Worm (Caenorhabditis elegans) whole organism, young adult: ENCODE measurements around the gene ZK328.6.

Source experiments
- B0261.1 ChIP-seq: sonication (generic microtip); optimal IDR thresholded peaks from 2 replicates; lab custom pipeline; 2016; ENCODE audit warnings: mild to moderate bottlenecking, missing genetic modification characterization, moderate library complexity, missing compliant biosample characterization
- D2030.7 ChIP-seq: fragments of 200-800 bp; sonication (Bioruptor generic); IDR thresholded peaks from 2 replicates; pipeline ENCODE4 v1.3.6; 2022; ENCODE audit warnings: missing genetic modification reagents, missing genetic modification characterization, missing compliant biosample characterization
- F22D6.2 ChIP-seq: sonication (generic microtip); optimal IDR thresholded peaks from 2 replicates; lab custom pipeline; 2016; ENCODE audit warnings: mild to moderate bottlenecking, missing genetic modification characterization, missing compliant biosample characterization
- F57C9.4 ChIP-seq: sonication (generic microtip); optimal IDR thresholded peaks from 2 replicates; lab custom pipeline; 2017; ENCODE audit warnings: mild to moderate bottlenecking, missing genetic modification characterization, missing compliant biosample characterization
- K12H6.12 ChIP-seq: fragments of 200-800 bp; sonication (Bioruptor generic); optimal IDR thresholded peaks from 2 replicates; lab custom pipeline; 2018; ENCODE audit warnings: mild to moderate bottlenecking, missing genetic modification characterization, missing compliant biosample characterization
- T07F8.4 ChIP-seq: sonication (generic microtip); optimal IDR thresholded peaks from 2 replicates; lab custom pipeline; 2016; ENCODE audit warnings: mild to moderate bottlenecking, missing genetic modification characterization, moderate library complexity, missing compliant biosample characterization
- T26A5.8 ChIP-seq: sonication (generic microtip); optimal IDR thresholded peaks from 2 replicates; lab custom pipeline; 2016; ENCODE audit warnings: missing genetic modification characterization, missing compliant biosample characterization
- Y56A3A.18 ChIP-seq: fragments of 200-800 bp; sonication (Bioruptor generic); IDR thresholded peaks from 2 replicates; pipeline ENCODE4 v1.3.6; 2022; ENCODE audit warnings: missing genetic modification reagents, missing genetic modification characterization, missing compliant biosample characterization
- Y79H2A.3 ChIP-seq: fragments of 200-800 bp; sonication (Bioruptor generic); conservative IDR thresholded peaks from 2 replicates; pipeline ENCODE4 v1.3.6; 2022; ENCODE audit warnings: missing genetic modification reagents, missing genetic modification characterization, missing compliant biosample characterization
- ZK185.1 ChIP-seq: sonication (generic microtip); optimal IDR thresholded peaks from 2 replicates; lab custom pipeline; 2016; ENCODE audit warnings: mild to moderate bottlenecking, missing genetic modification characterization, missing compliant biosample characterization; ENCODE audit not compliant: poor library complexity, severe bottlenecking
- akir-1 ChIP-seq: fragments of 200-800 bp; sonication (Bioruptor generic); optimal IDR thresholded peaks from 2 replicates; lab custom pipeline; 2018; ENCODE audit warnings: mild to moderate bottlenecking, missing genetic modification characterization, moderate library complexity, missing compliant biosample characterization
- aptf-3 ChIP-seq: fragments of 200-800 bp; sonication (Bioruptor generic); IDR thresholded peaks from 2 replicates; pipeline ENCODE4 v1.3.6; 2022; ENCODE audit warnings: missing genetic modification characterization, missing compliant biosample characterization
- athp-1 ChIP-seq: sonication (generic microtip); optimal IDR thresholded peaks from 2 replicates; lab custom pipeline; 2017; ENCODE audit warnings: mild to moderate bottlenecking, missing genetic modification characterization, missing compliant biosample characterization
- attf-3 ChIP-seq: fragments of 200-800 bp; sonication (Bioruptor generic); conservative IDR thresholded peaks from 2 replicates; pipeline ENCODE4 v1.3.6; 2022; ENCODE audit warnings: missing genetic modification reagents, missing genetic modification characterization, missing compliant biosample characterization
- attf-5 ChIP-seq: fragments of 200-800 bp; sonication (Bioruptor generic); optimal IDR thresholded peaks from 2 replicates; lab custom pipeline; 2018; ENCODE audit warnings: mild to moderate bottlenecking, missing genetic modification characterization, missing compliant biosample characterization
- attf-6 ChIP-seq: fragments of 200-800 bp; sonication (Bioruptor generic); IDR thresholded peaks from 2 replicates; pipeline ENCODE4 v1.3.6; 2022; ENCODE audit warnings: missing genetic modification reagents, missing genetic modification characterization, missing compliant biosample characterization
- bed-2 ChIP-seq: fragments of 200-800 bp; sonication (Bioruptor generic); IDR thresholded peaks from 2 replicates; pipeline ENCODE4 v1.3.6; 2022; ENCODE audit warnings: missing genetic modification reagents, missing genetic modification characterization, missing compliant biosample characterization
- ccch-3 ChIP-seq: fragments of 200-800 bp; sonication (Bioruptor generic); optimal IDR thresholded peaks from 2 replicates; lab custom pipeline; 2018; ENCODE audit warnings: mild to moderate bottlenecking, missing genetic modification characterization, missing compliant biosample characterization
- ceh-100 ChIP-seq: fragments of 200-800 bp; sonication (Bioruptor generic); IDR thresholded peaks from 2 replicates; pipeline ENCODE4 v1.3.6; 2022; ENCODE audit warnings: missing genetic modification reagents, missing genetic modification characterization, missing compliant biosample characterization
- ceh-40 ChIP-seq: fragments of 200-800 bp; sonication (Bioruptor generic); IDR thresholded peaks from 2 replicates; pipeline ENCODE4 v1.3.6; 2022; ENCODE audit warnings: missing genetic modification characterization, missing compliant biosample characterization
- ceh-58 ChIP-seq: fragments of 200-800 bp; sonication (Bioruptor generic); IDR thresholded peaks from 2 replicates; pipeline ENCODE4 v1.3.6; 2022; ENCODE audit warnings: missing genetic modification characterization, missing compliant biosample characterization
- chd-7 ChIP-seq: sonication (generic microtip); optimal IDR thresholded peaks from 2 replicates; lab custom pipeline; 2016; ENCODE audit warnings: mild to moderate bottlenecking, missing genetic modification characterization, moderate library complexity, missing compliant biosample characterization
- efl-1 ChIP-seq: fragments of 150-350 bp; optimal IDR thresholded peaks from 2 replicates; lab custom pipeline; 2014; ENCODE audit warnings: missing biosample characterization, missing genetic modification reagents, missing genetic modification characterization
- egl-44 ChIP-seq: fragments of 200-800 bp; sonication (Bioruptor generic); IDR thresholded peaks from 2 replicates; pipeline ENCODE4 v1.3.6; 2022; ENCODE audit warnings: missing genetic modification reagents, missing genetic modification characterization, missing compliant biosample characterization
- him-1 ChIP-seq: sonication (generic microtip); optimal IDR thresholded peaks from 2 replicates; lab custom pipeline; 2016; ENCODE audit warnings: missing genotype, missing genetic modification reagents, missing genetic modification characterization, missing compliant biosample characterization
- hlh-12 ChIP-seq: sonication (generic microtip); optimal IDR thresholded peaks from 2 replicates; lab custom pipeline; 2016; ENCODE audit warnings: missing genetic modification characterization, missing compliant biosample characterization
- hrde-1 ChIP-seq: sonication (generic microtip); optimal IDR thresholded peaks from 2 replicates; lab custom pipeline; 2016; ENCODE audit warnings: missing genetic modification characterization, mild to moderate bottlenecking, missing compliant biosample characterization, moderate library complexity, missing genotype, missing genetic modification reagents, borderline replicate concordance
- lag-1 ChIP-seq: fragments of 200-800 bp; sonication (Bioruptor generic); IDR thresholded peaks from 2 replicates; pipeline ENCODE4 v1.3.6; 2022; ENCODE audit warnings: missing genetic modification reagents, missing genetic modification characterization, missing compliant biosample characterization
- let-526 ChIP-seq: fragments of 200-800 bp; sonication (Bioruptor generic); IDR thresholded peaks from 2 replicates; pipeline ENCODE4 v1.3.6; 2022; ENCODE audit warnings: missing genetic modification reagents, missing genetic modification characterization, missing compliant biosample characterization
- lin-26 ChIP-seq: fragments of 200-800 bp; sonication (Bioruptor generic); IDR thresholded peaks from 2 replicates; pipeline ENCODE4 v1.3.6; 2022; ENCODE audit warnings: missing genetic modification reagents, missing genetic modification characterization, missing compliant biosample characterization
- lsy-27 ChIP-seq: sonication (generic microtip); optimal IDR thresholded peaks from 2 replicates; lab custom pipeline; 2017; ENCODE audit warnings: missing genetic modification characterization, mild to moderate bottlenecking, missing compliant biosample characterization, antibody characterized with exemption, missing genotype, borderline replicate concordance; ENCODE audit not compliant: insufficient read depth
- madf-3 ChIP-seq: fragments of 200-800 bp; sonication (Bioruptor generic); IDR thresholded peaks from 2 replicates; pipeline ENCODE4 v1.3.6; 2022; ENCODE audit warnings: missing genetic modification reagents, missing genetic modification characterization, missing compliant biosample characterization
- madf-6 ChIP-seq: fragments of 200-800 bp; sonication (Bioruptor generic); IDR thresholded peaks from 2 replicates; pipeline ENCODE4 v1.3.6; 2022; ENCODE audit warnings: missing genetic modification reagents, missing genetic modification characterization, missing compliant biosample characterization
- mel-28 ChIP-seq: sonication (generic microtip); optimal IDR thresholded peaks from 2 replicates; lab custom pipeline; 2016; ENCODE audit warnings: borderline replicate concordance, mild to moderate bottlenecking, missing genetic modification characterization, missing compliant biosample characterization
- mxl-1 ChIP-seq: sonication (generic microtip); optimal IDR thresholded peaks from 2 replicates; lab custom pipeline; 2016; ENCODE audit warnings: missing genetic modification characterization, missing compliant biosample characterization
- nfya-2 ChIP-seq: fragments of 200-800 bp; sonication (Bioruptor generic); IDR thresholded peaks from 2 replicates; pipeline ENCODE4 v1.3.6; 2022; ENCODE audit warnings: missing genetic modification reagents, missing genetic modification characterization, missing compliant biosample characterization
- nhr-179 ChIP-seq: sonication (generic microtip); optimal IDR thresholded peaks from 2 replicates; lab custom pipeline; 2016; ENCODE audit warnings: mild to moderate bottlenecking, missing genetic modification characterization, missing compliant biosample characterization
- rcor-1 ChIP-seq: fragments of 200-800 bp; sonication (Bioruptor generic); IDR thresholded peaks from 2 replicates; pipeline ENCODE4 v1.3.6; 2022; ENCODE audit warnings: missing genetic modification reagents, missing genetic modification characterization, missing compliant biosample characterization
- snpc-1.3 ChIP-seq: sonication (generic microtip); optimal IDR thresholded peaks from 2 replicates; lab custom pipeline; 2017; ENCODE audit warnings: missing genetic modification characterization, mild to moderate bottlenecking, missing compliant biosample characterization, antibody characterized with exemption, moderate library complexity, missing genotype, missing genetic modification reagents; ENCODE audit not compliant: insufficient read depth
- tlf-1 ChIP-seq: fragments of 200-800 bp; sonication (Bioruptor generic); optimal IDR thresholded peaks from 2 replicates; lab custom pipeline; 2018; ENCODE audit warnings: mild to moderate bottlenecking, missing genetic modification characterization, missing compliant biosample characterization
- unc-130 ChIP-seq: sonication (generic microtip); optimal IDR thresholded peaks from 2 replicates; lab custom pipeline; 2016; ENCODE audit warnings: missing genetic modification reagents, missing genetic modification characterization, missing compliant biosample characterization
- ztf-18 ChIP-seq: sonication (generic microtip); optimal IDR thresholded peaks from 2 replicates; lab custom pipeline; 2016; ENCODE audit warnings: missing genotype, mild to moderate bottlenecking, missing genetic modification characterization, missing compliant biosample characterization
- ztf-25 ChIP-seq: fragments of 200-800 bp; sonication (Bioruptor generic); IDR thresholded peaks from 2 replicates; pipeline ENCODE4 v1.3.6; 2022; ENCODE audit warnings: missing genetic modification reagents, missing genetic modification characterization, missing compliant biosample characterization

Gene ZK328.6

ce11 chrIII:6072937-6073336 lies 42.6 kb upstream of the ZK328.6 start:
- TF ChIP-seq chd-7, result no peak
- TF ChIP-seq ceh-100 (GFP tag; lab: Robert Waterston, UW), result no peak
- TF ChIP-seq akir-1 (GFP tag; lab: Kevin White, UChicago), result no peak
- no peak for TF ChIP-seq nfya-2 (GFP tag; lab: Robert Waterston, UW)
- no peak for TF ChIP-seq T26A5.8
- no peak for TF ChIP-seq aptf-3
- no peak for TF ChIP-seq nhr-179
- no peak for TF ChIP-seq K12H6.12 (tag; lab: Kevin White, UChicago)
- no peak for TF ChIP-seq rcor-1 (GFP tag; lab: Robert Waterston, UW)
- no peak for TF ChIP-seq mel-28 (tag; lab: Kevin White, UChicago)
- TF ChIP-seq madf-3, result no peak
- no peak for TF ChIP-seq T07F8.4
- no peak for TF ChIP-seq athp-1 (tag; lab: Kevin White, UChicago)
- no peak for TF ChIP-seq attf-5
- no peak for TF ChIP-seq Y56A3A.18 (GFP tag; lab: Robert Waterston, UW)

DNA sequence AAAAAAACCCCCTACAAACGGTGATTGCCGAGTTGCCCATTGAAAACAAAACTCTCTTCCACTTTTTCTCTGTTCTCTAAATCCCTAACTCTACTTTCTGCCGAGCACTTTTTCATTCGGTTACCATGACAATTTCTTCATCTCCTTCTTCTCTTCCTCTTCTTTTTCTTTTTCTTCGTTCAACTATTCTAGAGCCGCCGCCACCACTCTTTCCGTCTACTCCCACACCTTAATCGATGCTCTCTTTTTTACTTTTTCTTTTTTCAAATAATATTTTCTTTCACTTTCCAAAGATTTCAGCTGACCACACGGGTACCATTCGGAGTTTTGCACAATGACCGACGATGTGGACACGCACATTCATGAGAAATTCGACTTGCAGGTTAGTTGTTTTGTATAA lies 37.2 kb upstream of the ZK328.6 start, which contains the start of gene mapk-15:
Gene mapk-15 (plus strand): TSS at position 301 of the 400 bp plus-strand sequence.
- TF ChIP-seq efl-1 (no peak), lag-1 (GFP tag; lab: Robert Waterston, UW) (no peak), F57C9.4 (tag; lab: Kevin White, UChicago) (no peak), F22D6.2 (tag; lab: Kevin White, UChicago) (no peak), T26A5.8 (no peak), ztf-25 (GFP tag; lab: Robert Waterston, UW) (no peak), ztf-18 (tag; lab: Kevin White, UChicago) (no peak), ccch-3 (GFP tag; lab: Kevin White, UChicago) (no peak), hrde-1 (tag; lab: Kevin White, UChicago) (no peak), rcor-1 (GFP tag; lab: Robert Waterston, UW) (no peak), let-526 (GFP tag; lab: Robert Waterston, UW) (no peak), mxl-1 (tag; lab: Kevin White, UChicago) (no peak), ceh-58 (GFP tag; lab: Robert Waterston, UW) (no peak), bed-2 (no peak), lsy-27 (tag; lab: Kevin White, UChicago) (no peak), attf-5 (no peak), mel-28 (tag; lab: Kevin White, UChicago) (no peak), hlh-12 (tag; lab: Kevin White, UChicago) (no peak), unc-130 (GFP tag; lab: Kevin White, UChicago) (no peak)

DNA sequence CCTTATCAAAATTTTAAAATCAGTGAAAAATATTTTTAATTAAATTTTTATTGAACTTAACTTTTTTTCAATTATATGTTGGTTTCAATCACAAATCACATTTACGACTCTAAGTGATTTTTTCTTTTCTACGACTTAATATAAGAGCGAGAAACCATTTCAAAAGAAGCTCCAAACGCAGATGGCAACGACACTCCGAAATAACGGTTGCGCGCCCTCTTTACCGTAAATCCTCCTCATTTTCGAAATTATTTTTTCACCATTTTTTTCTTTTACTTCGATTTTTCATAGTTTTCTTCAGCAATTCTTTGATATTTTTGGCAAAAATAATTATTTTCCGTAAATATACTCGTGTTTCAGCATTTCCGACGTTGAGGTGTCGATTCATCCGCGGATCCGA lies 34.4 kb upstream of the ZK328.6 start:
- TF ChIP-seq attf-3 (GFP tag; lab: Robert Waterston, UW), result peak; percentile 89

DNA sequence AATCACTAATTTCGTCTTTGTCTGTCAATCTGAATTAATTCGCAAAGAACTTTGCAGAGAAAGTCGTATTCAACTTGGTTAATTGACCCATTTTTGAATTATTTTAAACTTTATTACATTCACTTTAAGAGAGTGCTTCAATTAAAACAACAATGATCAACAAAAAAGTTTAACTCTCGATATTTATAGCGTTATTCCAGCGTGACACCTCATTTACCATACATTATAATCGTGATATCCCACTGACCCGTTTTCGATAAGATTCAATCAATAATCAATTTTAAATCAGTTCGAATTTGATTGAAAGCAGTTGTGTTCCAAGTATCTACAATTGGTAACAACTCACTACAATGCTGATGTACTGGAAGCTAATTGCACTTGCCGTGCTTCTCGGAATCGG lies 26.4 kb upstream of the ZK328.6 start, which contains the start of gene clc-10:
Gene clc-10 (plus strand): TSS at position 301 of the 400 bp plus-strand sequence.
- TF ChIP-seq ceh-40 (GFP tag; lab: Robert Waterston, UW), result no peak
- TF ChIP-seq egl-44 (GFP tag; lab: Robert Waterston, UW), result no peak
- TF ChIP-seq ceh-100 (GFP tag; lab: Robert Waterston, UW), result no peak
- no peak for TF ChIP-seq efl-1
- TF ChIP-seq, all 124 proteins: peak for 0

DNA sequence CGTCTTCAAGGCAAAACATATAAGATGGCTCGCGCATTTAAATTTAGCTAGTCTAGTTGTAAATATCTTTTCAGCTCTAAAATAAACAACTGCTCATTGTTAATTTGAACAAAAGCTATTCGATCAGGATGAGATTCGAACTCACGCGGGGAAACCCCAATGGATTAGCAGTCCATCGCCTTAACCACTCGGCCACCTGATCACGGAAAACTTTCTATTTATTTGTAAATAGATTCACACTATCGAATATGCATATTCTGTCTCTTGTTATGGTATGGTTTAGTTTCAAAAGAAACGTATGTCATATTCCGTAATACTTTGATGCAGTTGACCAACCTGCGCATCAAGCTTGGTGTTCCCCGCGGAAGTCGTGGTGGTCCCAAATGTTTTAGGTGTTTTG lies 25.8 kb upstream of the ZK328.6 start:
- TF ChIP-seq attf-3 (GFP tag; lab: Robert Waterston, UW), result no peak
- peak; percentile 79 for TF ChIP-seq lin-26 (GFP tag; lab: Robert Waterston, UW)
- peak; percentile 51 for TF ChIP-seq him-1 (tag; lab: Kevin White, UChicago)
- TF ChIP-seq ZK185.1 (tag; lab: Kevin White, UChicago), result peak; percentile 6
- TF ChIP-seq madf-6 (GFP tag; lab: Robert Waterston, UW), result no peak; the same call in 1 of the 2 replicates
- TF ChIP-seq B0261.1 (tag; lab: Kevin White, UChicago), result peak; percentile 60
- peak; percentile 31 for TF ChIP-seq snpc-1.3
- TF ChIP-seq tlf-1 (GFP tag; lab: Kevin White, UChicago), result no peak
- TF ChIP-seq attf-6, result no peak
- no peak for TF ChIP-seq K12H6.12 (tag; lab: Kevin White, UChicago)
- TF ChIP-seq D2030.7 (GFP tag; lab: Robert Waterston, UW), result 0 out of 2 replicates have a peak, but pooled peaks have one; percentile 17
- TF ChIP-seq Y79H2A.3 (GFP tag; lab: Robert Waterston, UW), result no peak
